Worm (Caenorhabditis elegans): ENCODE results near the gene Y41C4A.8.

DNA sequence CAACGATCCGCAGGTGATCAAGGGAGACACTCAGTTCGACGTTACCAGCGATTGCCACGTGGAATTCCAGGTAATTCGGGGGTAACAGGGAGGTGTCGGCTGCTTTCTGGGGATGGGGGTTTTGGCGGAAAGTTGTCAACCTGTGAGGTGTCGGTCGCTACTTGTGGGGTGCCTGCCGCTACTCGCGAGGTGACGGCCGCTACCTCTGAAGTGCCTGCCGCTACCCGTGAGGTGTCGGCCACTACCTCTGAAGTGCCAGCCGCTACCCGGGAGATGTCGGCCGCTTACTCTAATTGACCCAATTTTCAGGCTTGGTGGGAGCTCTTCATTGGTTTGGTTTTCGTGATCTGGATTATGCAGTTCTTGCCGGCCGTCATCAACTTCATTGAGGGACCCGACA lies 22.2 kb upstream of the Y41C4A.8 start:
- TF ChIP-seq ceh-36 (tag; optimal IDR thresholded peaks at IDR 0.05): no peak
- TF ChIP-seq F13C5.2 (tag; optimal IDR thresholded peaks at IDR 0.05): no peak
- TF ChIP-seq ama-1 (optimal IDR thresholded peaks at IDR 0.05): no peak
- TF ChIP-seq ets-7 (tag; optimal IDR thresholded peaks at IDR 0.05): no peak
- TF ChIP-seq ceh-13 (GFP tag; optimal IDR thresholded peaks at IDR 0.05): no peak
- TF ChIP-seq hnd-1 (tag; optimal IDR thresholded peaks at IDR 0.05): no peak
- no peak for TF ChIP-seq tbx-11 (GFP tag; IDR thresholded peaks at IDR 0.05)
- no peak for TF ChIP-seq hmg-4 (GFP tag; optimal IDR thresholded peaks at IDR 0.05)
- TF ChIP-seq pes-1 (GFP tag; IDR thresholded peaks at IDR 0.05): no peak
- TF ChIP-seq flt-1 (GFP tag; IDR thresholded peaks at IDR 0.05): no peak
- TF ChIP-seq tra-4 (tag; optimal IDR thresholded peaks at IDR 0.05): no peak

All from whole organism, early embryonic.